Fruit fly (Drosophila melanogaster) whole organism, adult: ENCODE measurements around the gene Spc105R.

Experiments
- CG11617 ChIP-seq: fragments of 200-800 bp; sonication (Bioruptor generic); optimal IDR thresholded peaks from 2 replicates; lab custom pipeline; 2017; ENCODE audit warnings: mild to moderate bottlenecking, missing biosample characterization, missing genetic modification reagents, missing genetic modification characterization
- CG12768 ChIP-seq: fragments of 200-800 bp; sonication (Bioruptor generic); optimal IDR thresholded peaks from 2 replicates; lab custom pipeline; 2017; ENCODE audit warnings: missing biosample characterization, missing genetic modification characterization, mild to moderate bottlenecking, moderate library complexity, missing genetic modification reagents
- CG14711 ChIP-seq: fragments of 200-800 bp; sonication (Bioruptor generic); optimal IDR thresholded peaks from 2 replicates; lab custom pipeline; 2018; ENCODE audit warnings: missing biosample characterization, mild to moderate bottlenecking, missing genetic modification characterization, moderate library complexity
- CG1620 ChIP-seq: fragments of 200-800 bp; sonication (Bioruptor generic); optimal IDR thresholded peaks from 2 replicates; lab custom pipeline; 2016; ENCODE audit warnings: missing biosample characterization, missing genetic modification characterization
- CG33017 ChIP-seq: fragments of 200-800 bp; sonication (Bioruptor generic); optimal IDR thresholded peaks from 2 replicates; lab custom pipeline; 2018; ENCODE audit warnings: missing biosample characterization, mild to moderate bottlenecking, missing genetic modification characterization, moderate library complexity
- CG5204 ChIP-seq: fragments of 200-800 bp; sonication (Bioruptor generic); optimal IDR thresholded peaks from 2 replicates; lab custom pipeline; 2016; ENCODE audit warnings: missing biosample characterization, missing genetic modification characterization
- CG7045 ChIP-seq: fragments of 200-800 bp; sonication (Bioruptor generic); optimal IDR thresholded peaks from 2 replicates; lab custom pipeline; 2017; ENCODE audit warnings: missing biosample characterization, mild to moderate bottlenecking, missing genetic modification characterization
- CG7101 ChIP-seq: fragments of 200-800 bp; sonication (Bioruptor generic); optimal IDR thresholded peaks from 2 replicates; lab custom pipeline; 2018; ENCODE audit warnings: missing biosample characterization, mild to moderate bottlenecking, missing genetic modification characterization, moderate library complexity
- Clk ChIP-seq: fragments of 200-800 bp; sonication (Bioruptor generic); optimal IDR thresholded peaks from 2 replicates; lab custom pipeline; 2017; ENCODE audit warnings: missing biosample characterization, missing genetic modification characterization
- Crg-1 ChIP-seq: fragments of 200-800 bp; sonication (Bioruptor generic); optimal IDR thresholded peaks from 2 replicates; lab custom pipeline; 2016; ENCODE audit warnings: missing biosample characterization, missing genetic modification characterization
- Hr96 ChIP-seq: fragments of 200-800 bp; sonication (Bioruptor generic); optimal IDR thresholded peaks from 2 replicates; lab custom pipeline; 2016; ENCODE audit warnings: missing biosample characterization, missing genetic modification characterization
- Mnt ChIP-seq: fragments of 200-800 bp; sonication (Bioruptor generic); optimal IDR thresholded peaks from 2 replicates; lab custom pipeline; 2016; ENCODE audit warnings: missing biosample characterization, mild to moderate bottlenecking, missing genetic modification characterization
- bab1 ChIP-seq: fragments of 200-800 bp; sonication (Bioruptor generic); optimal IDR thresholded peaks from 3 replicates; lab custom pipeline; 2019; ENCODE audit warnings: missing biosample characterization, mild to moderate bottlenecking, missing genetic modification characterization, moderate library complexity
- cic ChIP-seq: fragments of 200-800 bp; sonication (Bioruptor generic); optimal IDR thresholded peaks from 2 replicates; lab custom pipeline; 2017; ENCODE audit warnings: missing biosample characterization, mild to moderate bottlenecking, missing genetic modification characterization, moderate library complexity
- cnc ChIP-seq, 2 experiments: fragments of >200 bp; optimal IDR thresholded peaks; 2 replicates each; lab custom pipeline; 2017
- kay ChIP-seq: fragments of 200-800 bp; sonication (Bioruptor generic); peaks from one replicate; lab custom pipeline; 2016; ENCODE audit warnings: missing biosample characterization, missing genetic modification characterization, borderline replicate concordance
- ovo ChIP-seq: fragments of 200-800 bp; sonication (Bioruptor generic); optimal IDR thresholded peaks from 2 replicates; lab custom pipeline; 2016; ENCODE audit warnings: missing biosample characterization, missing genetic modification characterization
- pad ChIP-seq: fragments of 200-800 bp; sonication (Bioruptor generic); optimal IDR thresholded peaks from 3 replicates; lab custom pipeline; 2017; ENCODE audit warnings: missing biosample characterization, missing genetic modification characterization, mild to moderate bottlenecking, moderate library complexity, missing genetic modification reagents
- tj ChIP-seq: fragments of 200-800 bp; sonication (Bioruptor generic); optimal IDR thresholded peaks from 3 replicates; lab custom pipeline; 2017; ENCODE audit warnings: missing biosample characterization, mild to moderate bottlenecking, missing genetic modification characterization, moderate library complexity
- toe ChIP-seq: fragments of 200-800 bp; sonication (Bioruptor generic); optimal IDR thresholded peaks from 2 replicates; lab custom pipeline; 2016; ENCODE audit warnings: missing biosample characterization, missing genetic modification characterization

Gene Spc105R

dm6 chr3L:20769350-20769749 is 30.9 kb upstream of the Spc105R start, which contains the start of the genes CG4074 and CG4186:
TSS of gene CG4074 (minus strand) at chr3L:20769500.
TSS of gene CG4186 (plus strand) at chr3L:20769586.
- peak; percentile 66 for TF ChIP-seq kay (GFP tag; lab: Kevin White, UChicago)
- TF ChIP-seq CG7101 (tag; lab: Kevin White, UChicago) = no peak
- TF ChIP-seq Mnt (GFP tag; lab: Kevin White, UChicago) = peak; percentile 18
- TF ChIP-seq bab1 (GFP tag; lab: Kevin White, UChicago) = peak; percentile 17
- no peak for TF ChIP-seq cnc (optimal IDR thresholded peaks at IDR 0.05; lab: Kevin White, UChicago)
- TF ChIP-seq CG33017 (tag; lab: Kevin White, UChicago) = no peak
- TF ChIP-seq CG11617 = peak; percentile 17

DNA sequence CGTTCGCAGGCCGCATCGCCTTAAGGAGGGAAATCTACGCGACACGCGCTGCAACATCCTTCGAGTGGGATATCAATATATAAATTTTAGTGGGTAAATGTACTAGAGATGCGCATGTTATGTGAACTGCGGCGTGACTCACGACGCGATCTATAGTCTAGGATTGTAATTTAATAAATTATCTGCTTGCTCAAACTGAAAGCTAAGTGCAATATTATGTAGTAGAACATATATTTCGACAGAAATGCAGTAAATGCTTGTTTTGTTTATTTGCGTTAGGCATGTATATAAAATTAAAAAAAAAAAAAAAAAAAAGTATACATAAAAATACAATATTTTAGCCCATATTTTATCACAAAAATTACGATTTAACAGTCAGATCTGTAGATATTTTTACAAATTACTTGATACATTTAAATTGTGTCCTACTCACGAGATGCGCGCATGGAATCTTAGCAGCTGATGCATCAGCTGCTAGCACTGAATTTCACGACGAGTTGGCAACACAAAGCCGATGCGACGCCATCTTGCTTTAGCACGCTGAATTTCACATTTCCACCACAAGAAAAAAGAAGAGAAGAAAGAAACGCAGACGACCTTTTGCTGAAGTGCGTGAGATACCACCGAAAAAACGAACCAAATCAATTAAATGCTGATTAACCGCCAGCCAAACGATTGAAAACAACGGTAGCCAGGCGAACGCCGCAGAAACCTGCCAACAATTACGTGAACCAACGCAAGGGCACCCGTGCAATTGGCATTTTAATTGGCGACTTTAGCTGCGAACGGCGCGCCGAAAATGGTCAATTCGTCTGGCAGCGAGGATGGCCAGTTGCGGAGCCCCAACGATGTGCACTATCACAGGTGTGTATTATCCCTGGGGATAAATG is 29.0 kb upstream of the Spc105R start, which contains the start of the genes CG4042 and Pitslre:
TSS of gene CG4042 (minus strand) at position 507 of the 890 bp plus-strand sequence.
TSS of gene Pitslre (plus strand) at position 528 of the 890 bp plus-strand sequence.
- no peak for TF ChIP-seq bab1 (GFP tag; lab: Kevin White, UChicago)
- TF ChIP-seq CG7101 (tag; lab: Kevin White, UChicago) = peak; percentile 9
- peak; percentile 66 for TF ChIP-seq kay (GFP tag; lab: Kevin White, UChicago)
- TF ChIP-seq CG1620 = peak; percentile 13
- peak; percentile 77 for TF ChIP-seq Mnt (GFP tag; lab: Kevin White, UChicago)
- TF ChIP-seq Crg-1 (GFP tag; lab: Kevin White, UChicago) = peak; percentile 28
- TF ChIP-seq toe = peak; percentile 63
- TF ChIP-seq ovo (GFP tag; lab: Kevin White, UChicago) = no peak
- peak; percentile 2 for TF ChIP-seq tj

DNA sequence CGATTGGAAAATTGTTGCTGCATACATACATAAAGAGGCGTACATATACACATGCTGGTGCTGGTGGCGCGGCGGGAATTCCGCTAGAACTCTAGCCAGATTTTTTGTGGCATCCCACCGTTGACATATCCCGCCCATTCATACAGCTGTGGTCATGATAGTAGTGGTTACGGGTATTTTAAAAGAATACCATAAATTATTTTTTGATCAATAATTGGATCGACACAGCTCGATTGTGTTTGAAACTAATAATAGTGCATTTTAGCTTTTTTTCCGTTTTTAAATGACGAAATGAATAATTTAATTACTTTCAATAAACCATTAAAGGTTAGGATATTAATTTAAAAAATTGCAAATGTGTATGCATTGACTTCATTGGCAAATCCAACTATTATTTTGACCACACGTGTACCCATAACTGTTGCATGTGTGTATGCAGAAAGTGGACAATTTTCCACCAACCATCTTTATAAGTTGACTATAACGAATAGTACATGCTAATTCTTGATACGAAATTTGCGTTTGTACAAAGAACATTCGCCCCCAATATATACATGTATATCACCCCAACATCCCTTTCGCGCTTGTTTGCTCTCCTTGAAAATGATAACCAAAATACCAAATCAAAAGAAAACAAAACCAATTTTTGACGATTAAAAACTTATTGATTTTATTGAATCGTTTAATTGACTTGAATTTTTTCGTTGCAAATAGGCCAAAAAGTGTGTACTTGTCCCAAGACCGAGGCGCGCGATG is 28.1 kb upstream of the Spc105R start:
- TF ChIP-seq CG14711 (tag; lab: Kevin White, UChicago) (peak; percentile 58), CG5204 (no peak), Crg-1 (GFP tag; lab: Kevin White, UChicago) (peak; percentile 30), pad (GFP tag; lab: Kevin White, UChicago) (no peak), Clk (GFP tag; lab: Kevin White, UChicago) (peak; percentile 31), CG12768 (peak; percentile 50), CG1620 (peak; percentile 39), ovo (GFP tag; lab: Kevin White, UChicago) (no peak), Mnt (GFP tag; lab: Kevin White, UChicago) (peak; percentile 22), CG33017 (tag; lab: Kevin White, UChicago) (peak; percentile 65), CG7101 (tag; lab: Kevin White, UChicago) (peak; percentile 70), Hr96 (GFP tag; lab: Kevin White, UChicago) (no peak), cic (GFP tag; lab: Kevin White, UChicago) (no peak), CG11617 (peak; percentile 47), CG7045 (GFP tag; lab: Kevin White, UChicago) (peak; percentile 65), cnc (optimal IDR thresholded peaks at IDR 0.05; lab: Kevin White, UChicago) (no peak), bab1 (GFP tag; lab: Kevin White, UChicago) (peak; percentile 85), kay (GFP tag; lab: Kevin White, UChicago) (peak; percentile 90)

DNA sequence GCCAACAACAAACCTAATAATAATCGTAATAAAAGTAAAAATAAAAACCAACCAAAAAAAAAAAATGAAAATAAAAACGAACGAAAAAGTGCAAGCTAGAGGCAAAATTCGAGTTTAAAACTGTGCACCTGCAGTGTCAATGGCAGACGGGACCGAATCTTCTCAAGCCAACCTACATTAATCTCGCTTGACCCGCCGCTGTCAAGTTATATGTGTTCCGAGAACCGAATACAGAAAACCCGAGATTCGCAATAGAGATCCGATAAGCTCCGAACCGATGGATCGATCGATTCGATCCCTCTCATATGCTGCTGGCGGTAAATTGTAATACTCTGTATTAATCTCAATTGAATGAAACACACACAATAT is 27.6 kb upstream of the Spc105R start:
- no peak for TF ChIP-seq CG33017 (tag; lab: Kevin White, UChicago)
- TF ChIP-seq Clk (GFP tag; lab: Kevin White, UChicago) = no peak
- TF ChIP-seq kay (GFP tag; lab: Kevin White, UChicago) = no peak
- TF ChIP-seq cic (GFP tag; lab: Kevin White, UChicago) = no peak
- TF ChIP-seq CG5204 = no peak
- no peak for TF ChIP-seq CG7101 (tag; lab: Kevin White, UChicago)
- TF ChIP-seq Hr96 (GFP tag; lab: Kevin White, UChicago) = no peak

- TF ChIP-seq cnc (optimal IDR thresholded peaks at IDR 0.05; lab: Kevin White, UChicago) (no peak), cic (GFP tag; lab: Kevin White, UChicago) (no peak), toe (no peak), Mnt (GFP tag; lab: Kevin White, UChicago) (no peak), CG33017 (tag; lab: Kevin White, UChicago) (no peak), ovo (GFP tag; lab: Kevin White, UChicago) (no peak), CG12768 (no peak), CG5204 (no peak), kay (GFP tag; lab: Kevin White, UChicago) (no peak), Clk (GFP tag; lab: Kevin White, UChicago) (no peak), CG1620 (no peak)
Measured at dm6 chr3L:20777496-20777895, 22.7 kb upstream of the Spc105R start.
